Worm (Caenorhabditis elegans) whole organism, L4 larva: ENCODE results near the gene srx-59.

Experiments used
- T20F7.1 ChIP-seq: fragments of 200-800 bp; sonication (Bioruptor generic); optimal IDR thresholded peaks from 2 replicates; lab custom pipeline; 2018; ENCODE audit warnings: mild to moderate bottlenecking, missing genetic modification characterization, missing compliant biosample characterization
- attf-4 ChIP-seq: sonication (generic microtip); optimal IDR thresholded peaks from 3 replicates; lab custom pipeline; 2017; ENCODE audit warnings: missing biosample characterization, missing genetic modification characterization
- nhr-11 ChIP-seq: fragments of 150-350 bp; optimal IDR thresholded peaks from 2 replicates; lab custom pipeline; 2014; ENCODE audit warnings: missing biosample characterization, missing genetic modification characterization

- TF ChIP-seq attf-4 (tag; lab: Kevin White, UChicago) = no peak
- TF ChIP-seq T20F7.1 (GFP tag; lab: Kevin White, UChicago) = no peak
- no peak for TF ChIP-seq nhr-11 (tag; lab: Kevin White, UChicago)
Observed at ce11 chrV:6947442-6947841, 24.2 kb upstream of the srx-59 start, which contains the start of gene Y57E12B.4.
